Fruit fly (Drosophila melanogaster): ENCODE results near the gene CG3308.

CG3308 gene

dm6 chr3R:21241332-21241731 lies 32.3 kb downstream of the CG3308 start:
- TF ChIP-seq psq (optimal IDR thresholded peaks at IDR 0.05) (no peak), Myc (optimal IDR thresholded peaks at IDR 0.05) (no peak), ttk (optimal IDR thresholded peaks at IDR 0.05) (no peak), Sin3A (optimal IDR thresholded peaks at IDR 0.05) (no peak), h (optimal IDR thresholded peaks at IDR 0.05) (no peak), insv (optimal IDR thresholded peaks at IDR 0.05) (no peak)

DNA sequence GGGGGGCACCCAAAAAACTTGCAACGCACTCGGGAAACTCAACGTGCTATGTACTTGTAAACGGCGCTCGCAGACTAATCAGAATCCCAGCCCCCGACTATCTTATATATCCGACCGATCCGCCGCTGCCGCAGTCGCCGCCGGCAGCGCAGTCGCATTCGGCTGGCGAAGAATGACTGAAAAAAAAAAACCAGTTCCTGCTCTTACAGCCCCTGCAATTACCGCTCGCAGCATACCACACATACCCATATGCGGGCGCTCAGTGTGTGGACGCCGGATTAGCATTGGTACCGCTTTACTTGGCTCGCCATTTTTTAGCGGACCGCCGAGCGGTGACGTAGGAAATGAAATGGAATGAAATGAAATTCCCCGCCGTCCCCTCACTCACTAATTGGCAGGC lies 36.5 kb downstream of the CG3308 start, which contains the start of gene e:
TSS of gene e (minus strand) at position 79 of the 400 bp plus-strand sequence.
- TF ChIP-seq insv (optimal IDR thresholded peaks at IDR 0.05): no peak
- no peak for TF ChIP-seq h (optimal IDR thresholded peaks at IDR 0.05)
- no peak for TF ChIP-seq ttk (optimal IDR thresholded peaks at IDR 0.05)
- no peak for TF ChIP-seq psq (optimal IDR thresholded peaks at IDR 0.05)
- no peak for TF ChIP-seq Myc (optimal IDR thresholded peaks at IDR 0.05)
- TF ChIP-seq Sin3A (optimal IDR thresholded peaks at IDR 0.05): no peak

DNA sequence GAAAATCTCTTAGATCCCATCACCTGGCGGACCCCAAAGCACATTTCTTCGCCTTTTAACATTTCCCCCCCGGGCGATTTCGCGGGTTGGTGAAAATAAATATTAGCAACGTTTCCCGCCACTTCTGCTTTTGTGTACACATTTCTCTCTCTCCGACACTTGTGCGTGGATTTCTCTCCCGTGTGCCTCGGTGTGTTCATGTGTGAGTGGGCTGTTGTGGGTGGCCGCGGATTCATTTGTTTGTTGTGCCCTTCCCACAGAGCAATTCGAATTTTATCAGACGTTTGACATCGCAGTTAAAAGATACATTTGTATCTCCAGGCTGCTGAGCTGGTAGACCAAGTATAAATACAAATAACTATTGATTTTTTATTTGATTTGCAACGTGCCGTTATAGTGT lies 49.4 kb downstream of the CG3308 start:
- TF ChIP-seq h (optimal IDR thresholded peaks at IDR 0.05) (no peak), Myc (optimal IDR thresholded peaks at IDR 0.05) (no peak), Sin3A (optimal IDR thresholded peaks at IDR 0.05) (no peak), insv (optimal IDR thresholded peaks at IDR 0.05) (no peak), psq (optimal IDR thresholded peaks at IDR 0.05) (no peak), ttk (optimal IDR thresholded peaks at IDR 0.05) (no peak)

DNA sequence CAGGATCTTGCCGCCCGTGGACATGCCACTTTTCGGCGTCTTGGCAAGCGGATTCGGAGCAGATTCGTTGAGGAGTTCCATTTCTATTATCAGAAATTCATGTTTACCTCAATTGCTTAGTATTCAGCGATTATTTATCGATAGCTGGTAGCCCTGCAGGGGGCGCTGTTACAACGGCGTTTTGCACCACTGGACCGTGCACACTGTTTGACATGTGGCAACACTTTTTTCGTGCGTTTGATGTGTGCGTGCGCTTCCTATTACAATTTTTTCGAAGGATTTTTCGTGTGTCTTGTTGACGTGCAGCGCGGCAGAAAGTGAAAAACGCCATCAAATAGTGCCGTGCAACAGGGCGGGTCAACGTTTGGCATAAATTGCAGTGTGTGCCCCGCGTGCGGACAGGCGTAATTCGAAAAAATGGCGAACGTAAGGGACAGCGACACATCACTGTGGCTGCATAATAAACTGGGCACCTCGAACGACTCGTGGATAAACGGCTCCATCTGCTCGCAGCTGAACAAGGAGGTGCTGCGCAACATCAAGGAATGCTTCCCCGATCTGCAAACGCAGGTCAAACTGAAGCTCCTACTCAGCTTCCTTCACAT lies 50.1 kb downstream of the CG3308 start, which contains the start of the genes CG3337 and Nelf-A:
TSS of gene CG3337 (minus strand) at position 132 of the 605 bp plus-strand sequence.
TSS of gene Nelf-A (plus strand) at position 252 of the 605 bp plus-strand sequence.
- TF ChIP-seq Myc (optimal IDR thresholded peaks at IDR 0.05) (no peak), insv (optimal IDR thresholded peaks at IDR 0.05) (no peak), h (optimal IDR thresholded peaks at IDR 0.05) (no peak), psq (optimal IDR thresholded peaks at IDR 0.05) (no peak), ttk (optimal IDR thresholded peaks at IDR 0.05) (no peak), Sin3A (optimal IDR thresholded peaks at IDR 0.05) (no peak)
